Fruit fly (Drosophila melanogaster): ENCODE results near the gene CG10969.

The CG10969 gene

dm6 chr3L:12749567-12750535, 31.0 kb downstream of the CG10969 start, which contains the start of the genes Klc and CG10984 (continued):
- TF ChIP-seq row (GFP tag; IDR thresholded peaks at IDR 0.05) (peak; percentile 79), CG13296 (GFP tag; optimal IDR thresholded peaks at IDR 0.05) (peak; percentile 38), CG6654 (GFP tag; optimal IDR thresholded peaks at IDR 0.05) (peak; percentile 39), CG12104 (GFP tag; optimal IDR thresholded peaks at IDR 0.05) (peak; percentile 36), CG8388 (GFP tag; optimal IDR thresholded peaks at IDR 0.05) (peak; percentile 66), CG34224 (GFP tag; IDR thresholded peaks at IDR 0.05; ENCODE audit: partially characterized antibody) (0 out of 3 replicates have a peak, but pooled peaks have one; percentile 16), Abd-B (GFP tag; optimal IDR thresholded peaks at IDR 0.05) (no peak), CG7357 (GFP tag; IDR thresholded peaks at IDR 0.05) (peak; percentile 47; the same call in 1 of the 3 replicates), CG5953 (GFP tag; IDR thresholded peaks at IDR 0.05) (no peak), CG13894 (tag; optimal IDR thresholded peaks at IDR 0.05) (no peak), sima (GFP tag; optimal IDR thresholded peaks at IDR 0.05) (peak; percentile 13), unc-4 (GFP tag; IDR thresholded peaks at IDR 0.05; ENCODE audit: partially characterized antibody) (0 out of 2 replicates have a peak, but pooled peaks have one; percentile 10), CG8089 (GFP tag; optimal IDR thresholded peaks at IDR 0.05) (no peak), mam (GFP tag; optimal IDR thresholded peaks at IDR 0.05) (peak; percentile 63), CG10209 (GFP tag; optimal IDR thresholded peaks at IDR 0.05) (peak; percentile 27), Eip74EF (GFP tag; optimal IDR thresholded peaks at IDR 0.05) (peak in 1 of 2 experiments; percentile 71), CG4360 (GFP tag; IDR thresholded peaks at IDR 0.05) (no peak), Dbx (GFP tag; IDR thresholded peaks at IDR 0.05) (peak; percentile 81; the same call in 2 of the 3 replicates), CG32532 (GFP tag; IDR thresholded peaks at IDR 0.05) (no peak; the same call in 1 of the 2 replicates), CG17359 (tag; optimal IDR thresholded peaks at IDR 0.05) (peak; percentile 78), NC2α (GFP tag; optimal IDR thresholded peaks at IDR 0.05) (no peak), gcm2 (GFP tag; optimal IDR thresholded peaks at IDR 0.05) (no peak), nmo (GFP tag; optimal IDR thresholded peaks at IDR 0.05) (peak; percentile 49), gem (tag; optimal IDR thresholded peaks at IDR 0.05) (peak; percentile 74), Spps (tag; optimal IDR thresholded peaks at IDR 0.05) (no peak), pb (GFP tag; optimal IDR thresholded peaks at IDR 0.05) (peak; percentile 73), cg (GFP tag; optimal IDR thresholded peaks at IDR 0.05) (peak; percentile 84), ab (GFP tag; optimal IDR thresholded peaks at IDR 0.05) (peak; percentile 38), CG17568 (GFP tag; optimal IDR thresholded peaks at IDR 0.05) (peak; percentile 65), gce (GFP tag; IDR thresholded peaks at IDR 0.05) (no peak; the same call in 1 of the 3 replicates), CG17361 (GFP tag; IDR thresholded peaks at IDR 0.05) (peak; percentile 30; the same call in 1 of the 3 replicates), pros (GFP tag; optimal IDR thresholded peaks at IDR 0.05) (no peak), CG11456 (GFP tag; IDR thresholded peaks at IDR 0.05) (no peak; the same call in 2 of the 3 replicates), CG12071 (GFP tag; optimal IDR thresholded peaks at IDR 0.05) (no peak), Ssrp (tag; optimal IDR thresholded peaks at IDR 0.05) (peak; percentile 34), crp (GFP tag; optimal IDR thresholded peaks at IDR 0.05) (no peak), sr (GFP tag; IDR thresholded peaks at IDR 0.05) (no peak; the same call in 2 of the 3 replicates), CG14860 (GFP tag; IDR thresholded peaks at IDR 0.05; ENCODE audit: partially characterized antibody) (no peak), Hmx (GFP tag; optimal IDR thresholded peaks at IDR 0.05) (no peak), Hmr (GFP tag; optimal IDR thresholded peaks at IDR 0.05) (no peak), ase (GFP tag; IDR thresholded peaks at IDR 0.05) (no peak), bigmax (GFP tag; optimal IDR thresholded peaks at IDR 0.05) (no peak), Antp (GFP tag; optimal IDR thresholded peaks at IDR 0.05) (peak; percentile 66), CG8290 (GFP tag; optimal IDR thresholded peaks at IDR 0.05) (no peak), CG8290 (tag; optimal IDR thresholded peaks at IDR 0.05) (no peak), CG3281 (GFP tag; optimal IDR thresholded peaks at IDR 0.05) (peak; percentile 55), CG18011 (GFP tag; optimal IDR thresholded peaks at IDR 0.05) (peak; percentile 36)
